Worm (Caenorhabditis elegans): ENCODE data around the gene ZK1128.3.

ZK1128.3 gene

DNA sequence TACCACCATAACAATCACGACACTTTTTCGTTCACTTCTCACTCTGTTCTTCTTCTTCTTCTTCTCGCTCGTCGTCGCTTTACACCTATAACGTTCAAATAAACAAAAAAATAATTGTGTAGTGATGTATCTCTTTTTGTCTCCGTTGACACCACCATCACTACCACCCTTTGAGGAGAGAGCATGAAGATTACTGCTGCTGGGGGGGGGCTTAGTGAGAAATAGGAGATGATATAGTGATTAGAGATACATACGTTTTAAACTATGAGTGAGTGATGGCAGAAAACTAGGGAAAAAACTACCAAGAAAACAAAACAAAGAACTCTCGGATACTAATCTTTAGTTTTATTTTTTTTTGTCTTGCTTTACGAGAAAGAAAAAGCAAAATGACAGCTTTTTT, 7.7 kb upstream of the ZK1128.3 start:
- TF ChIP-seq ZK546.5 (tag; optimal IDR thresholded peaks at IDR 0.05) (no peak), skn-1 (tag; optimal IDR thresholded peaks at IDR 0.05) (no peak), unc-39 (tag; optimal IDR thresholded peaks at IDR 0.05) (no peak), nhr-67 (tag; optimal IDR thresholded peaks at IDR 0.05) (no peak), lin-39 (tag; optimal IDR thresholded peaks at IDR 0.05) (peak; percentile 74), nhr-28 (tag; optimal IDR thresholded peaks at IDR 0.05) (no peak), elt-1 (tag; optimal IDR thresholded peaks at IDR 0.05) (peak; percentile 11), fkh-2 (tag; optimal IDR thresholded peaks at IDR 0.05) (no peak), nhr-77 (tag; optimal IDR thresholded peaks at IDR 0.05) (no peak), ceh-9 (tag; optimal IDR thresholded peaks at IDR 0.05) (no peak), egl-5 (tag; optimal IDR thresholded peaks at IDR 0.05) (no peak), snpc-4 (tag; optimal IDR thresholded peaks at IDR 0.05) (no peak), ama-1 (optimal IDR thresholded peaks at IDR 0.05) (no peak), elt-3 (tag; optimal IDR thresholded peaks at IDR 0.05) (no peak), lsy-12 (tag; optimal IDR thresholded peaks at IDR 0.05) (no peak), nfya-1 (tag; optimal IDR thresholded peaks at IDR 0.05; ENCODE audit: insufficient read depth) (no peak), ceh-16 (tag; optimal IDR thresholded peaks at IDR 0.05) (no peak)

DNA sequence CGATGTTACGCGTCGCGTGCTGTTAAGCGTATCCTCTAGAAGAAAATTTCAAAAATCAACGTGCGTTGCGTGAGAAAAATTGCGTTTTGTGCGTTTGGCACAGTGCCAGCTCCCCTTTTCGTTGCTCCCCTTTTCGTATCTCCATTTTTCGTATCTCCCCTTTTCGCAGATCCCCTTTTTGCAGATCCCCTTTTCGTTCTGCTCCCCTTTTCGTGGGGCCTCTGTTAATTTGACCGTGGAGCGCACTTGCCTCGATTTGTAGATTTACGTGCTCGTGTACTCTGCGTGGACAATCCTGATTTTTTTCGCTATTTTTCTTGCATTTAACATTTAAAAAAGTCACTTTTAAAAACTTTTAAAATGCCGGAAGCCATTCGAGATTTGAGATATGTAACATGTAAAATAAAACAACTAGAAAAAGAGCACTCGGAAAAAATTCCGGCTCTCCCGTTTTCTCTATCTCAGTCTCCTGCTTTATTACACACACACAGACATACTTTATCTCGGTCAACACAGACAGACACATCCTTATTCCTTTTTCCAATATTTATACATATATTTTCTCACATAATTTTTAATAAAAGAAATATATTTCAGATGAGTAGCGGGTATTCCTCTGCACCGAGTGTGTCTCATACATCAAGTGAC, 5.0 kb upstream of the ZK1128.3 start, which contains the start of gene ttll-4:
Gene ttll-4 (plus strand): TSS at position 598 of the 648 bp plus-strand sequence.
- TF ChIP-seq lin-15B (tag; optimal IDR thresholded peaks at IDR 0.05) (peak; percentile 60), nhr-28 (tag; optimal IDR thresholded peaks at IDR 0.05) (no peak), egl-5 (tag; optimal IDR thresholded peaks at IDR 0.05) (no peak), ceh-16 (tag; optimal IDR thresholded peaks at IDR 0.05) (no peak), lin-39 (tag; optimal IDR thresholded peaks at IDR 0.05) (peak; percentile 9), fkh-2 (tag; optimal IDR thresholded peaks at IDR 0.05) (no peak), R02D3.7 (tag; optimal IDR thresholded peaks at IDR 0.05) (peak; percentile 76), nhr-43 (tag; optimal IDR thresholded peaks at IDR 0.05; ENCODE audit: poor library complexity, severe bottlenecking) (peak; percentile 51), nfya-1 (tag; optimal IDR thresholded peaks at IDR 0.05; ENCODE audit: insufficient read depth) (peak; percentile 43)

DNA sequence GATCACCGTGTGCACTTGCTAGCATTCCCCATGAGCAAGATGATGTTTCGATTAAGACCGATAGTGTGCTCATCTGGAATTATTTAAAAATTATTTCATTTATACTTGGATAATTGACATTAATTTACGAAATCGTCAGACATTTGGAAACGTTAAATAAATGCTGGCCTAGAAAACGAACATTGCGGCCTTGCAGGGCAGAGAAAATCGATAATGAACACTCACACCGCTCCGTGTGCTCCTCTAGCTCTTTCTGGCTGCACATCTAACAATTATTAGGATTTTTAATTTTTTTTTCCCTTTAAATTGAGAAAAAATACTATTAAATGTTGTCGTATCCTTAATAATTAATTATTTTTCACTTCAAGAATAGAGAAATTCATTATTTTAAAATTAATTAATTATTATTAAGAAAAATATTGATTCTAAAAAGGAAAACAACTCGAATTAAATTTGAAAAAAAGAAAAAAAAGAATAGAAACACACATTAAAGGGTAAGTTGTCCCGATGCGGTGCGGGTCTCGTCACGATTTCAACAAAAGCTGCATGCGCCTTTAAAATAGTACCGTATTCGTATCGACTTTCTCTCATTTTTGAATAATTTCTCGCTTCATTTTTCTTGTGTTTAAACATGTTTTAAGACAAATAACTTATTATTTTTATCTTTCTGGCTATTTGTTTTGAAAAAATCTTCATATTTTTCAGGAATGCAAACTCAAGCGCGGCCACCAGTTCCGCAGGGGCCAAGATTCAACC, 1.5 kb upstream of the ZK1128.3 start, which contains the start of the genes gtf-2H3 and ham-3:
Gene gtf-2H3 (minus strand): TSS at position 73 of the 756 bp plus-strand sequence.
Gene ham-3 (plus strand): TSS at position 706 of the 756 bp plus-strand sequence.
- TF ChIP-seq nhr-77 (tag; optimal IDR thresholded peaks at IDR 0.05) (no peak), nhr-23 (tag; optimal IDR thresholded peaks at IDR 0.05) (no peak), hmg-11 (tag; optimal IDR thresholded peaks at IDR 0.05) (peak; percentile 33), eor-1 (tag; optimal IDR thresholded peaks at IDR 0.05) (no peak), ceh-28 (tag; optimal IDR thresholded peaks at IDR 0.05) (peak; percentile 79), nfya-1 (tag; optimal IDR thresholded peaks at IDR 0.05; ENCODE audit: insufficient read depth) (peak; percentile 41), egl-27 (tag; optimal IDR thresholded peaks at IDR 0.05) (no peak), ceh-16 (tag; optimal IDR thresholded peaks at IDR 0.05) (no peak)

DNA sequence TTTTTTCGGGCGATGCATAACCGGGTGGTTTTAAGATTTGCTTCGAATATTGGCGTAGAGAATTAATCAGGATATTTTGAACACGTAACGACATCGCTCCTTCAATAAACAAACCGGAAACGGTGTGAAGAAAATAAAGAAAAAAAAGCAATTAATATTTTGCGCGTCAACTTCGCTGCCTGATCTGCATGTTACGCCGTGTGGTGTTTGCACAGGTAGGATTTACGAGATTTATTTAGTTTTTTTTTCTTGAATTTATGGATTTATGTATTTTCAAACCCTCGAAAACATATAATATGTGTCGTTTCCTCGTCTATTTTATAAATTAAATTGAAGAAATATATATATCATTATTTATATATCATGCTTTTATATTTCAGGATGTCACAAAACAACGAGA, 4.1 kb downstream of the ZK1128.3 start, which contains the start of the genes ZK1128.1 and mett-10:
Gene ZK1128.1 (minus strand): TSS at position 99 of the 400 bp plus-strand sequence.
Gene mett-10 (plus strand): TSS at position 375 of the 400 bp plus-strand sequence.
- TF ChIP-seq pha-4 (tag; optimal IDR thresholded peaks at IDR 0.05) (peak; percentile 51), R02D3.7 (tag; optimal IDR thresholded peaks at IDR 0.05) (peak; percentile 85), nfya-1 (tag; optimal IDR thresholded peaks at IDR 0.05; ENCODE audit: insufficient read depth) (peak; percentile 39), ZK546.5 (tag; optimal IDR thresholded peaks at IDR 0.05) (no peak), nhr-23 (tag; optimal IDR thresholded peaks at IDR 0.05) (peak; percentile 18), daf-12 (tag; optimal IDR thresholded peaks at IDR 0.05) (no peak), lin-15B (tag; optimal IDR thresholded peaks at IDR 0.05) (peak; percentile 45), ceh-82 (tag; optimal IDR thresholded peaks at IDR 0.05) (no peak), ama-1 (optimal IDR thresholded peaks at IDR 0.05) (no peak)

DNA sequence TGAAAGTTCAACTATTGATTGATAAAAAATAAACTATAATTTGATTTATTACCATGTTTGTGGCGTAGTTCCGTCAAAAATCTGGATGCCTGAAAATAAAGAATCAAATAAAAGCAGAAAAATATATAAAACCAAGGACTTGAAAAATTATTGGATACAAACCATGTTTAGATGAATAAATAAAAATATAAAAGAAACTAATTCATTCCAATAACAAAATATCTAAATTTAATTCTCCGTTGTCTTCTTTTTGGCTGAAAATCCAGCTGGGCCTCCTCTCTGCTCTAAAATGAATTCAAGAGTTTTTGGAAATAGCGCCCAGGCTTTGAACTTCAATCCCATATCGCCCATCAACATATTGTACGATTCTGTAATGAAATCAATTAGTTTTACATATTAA, 5.8 kb downstream of the ZK1128.3 start, which contains the start of gene vps-29:
Gene vps-29 (minus strand): TSS at position 101 of the 400 bp plus-strand sequence.
- no peak for TF ChIP-seq egl-27 (tag; optimal IDR thresholded peaks at IDR 0.05)
- no peak for TF ChIP-seq skn-1 (tag; optimal IDR thresholded peaks at IDR 0.05)
- TF ChIP-seq nhr-76 (tag; optimal IDR thresholded peaks at IDR 0.05), result no peak
- no peak for TF ChIP-seq unc-39 (tag; optimal IDR thresholded peaks at IDR 0.05)
- TF ChIP-seq fkh-10 (GFP tag; optimal IDR thresholded peaks at IDR 0.05), result no peak
- no peak for TF ChIP-seq daf-12 (tag; optimal IDR thresholded peaks at IDR 0.05)
- no peak for TF ChIP-seq lsy-12 (tag; optimal IDR thresholded peaks at IDR 0.05)
- TF ChIP-seq eor-1 (tag; optimal IDR thresholded peaks at IDR 0.05), result no peak
- no peak for TF ChIP-seq ztf-4 (tag; optimal IDR thresholded peaks at IDR 0.05)
- TF ChIP-seq zag-1 (tag; optimal IDR thresholded peaks at IDR 0.05), result no peak
- TF ChIP-seq nhr-11 (tag; optimal IDR thresholded peaks at IDR 0.05), result no peak
- TF ChIP-seq fos-1 (tag; optimal IDR thresholded peaks at IDR 0.05), result no peak
- no peak for TF ChIP-seq ceh-9 (tag; optimal IDR thresholded peaks at IDR 0.05)
- TF ChIP-seq nhr-77 (tag; optimal IDR thresholded peaks at IDR 0.05), result no peak
- TF ChIP-seq elt-1 (tag; optimal IDR thresholded peaks at IDR 0.05), result no peak
- no peak for TF ChIP-seq elt-3 (tag; optimal IDR thresholded peaks at IDR 0.05)
- no peak for TF ChIP-seq nhr-67 (tag; optimal IDR thresholded peaks at IDR 0.05)
- TF ChIP-seq nhr-237 (tag; optimal IDR thresholded peaks at IDR 0.05), result no peak
